Fruit fly (Drosophila melanogaster) whole organism, embryonic: ENCODE data around the gene CG6012.
A peak's percentile ranks its signal among the peaks of the same experiment; 100 is the strongest.

Experiments used
- Aef1 ChIP-seq: fragments of 200-800 bp; sonication (Bioruptor generic); IDR thresholded peaks from 3 replicates; pipeline ENCODE4 v1.3.6; 2022; ENCODE audit warnings: missing biosample characterization, missing genetic modification characterization
- Antp ChIP-seq: fragments of 200-800 bp; sonication (Bioruptor generic); optimal IDR thresholded peaks from 3 replicates; lab custom pipeline; 2016; ENCODE audit warnings: missing biosample characterization, missing genetic modification characterization
- Bgb ChIP-seq: fragments of 200-800 bp; sonication (Bioruptor generic); IDR thresholded peaks from 2 replicates; pipeline ENCODE4 v1.3.6; 2022; ENCODE audit warnings: missing biosample characterization, missing genetic modification characterization; ENCODE audit not compliant: partially characterized antibody
- CG10654 ChIP-seq: fragments of 200-800 bp; sonication (Bioruptor generic); optimal IDR thresholded peaks from 2 replicates; lab custom pipeline; 2016; ENCODE audit warnings: missing biosample characterization, missing genetic modification characterization
- CG11093 ChIP-seq: fragments of 200-800 bp; sonication (Bioruptor generic); IDR thresholded peaks from 3 replicates; pipeline ENCODE4 v1.3.6; 2022; ENCODE audit warnings: missing biosample characterization, missing genetic modification characterization
- CG11723 ChIP-seq: fragments of 200-800 bp; sonication (Bioruptor generic); optimal IDR thresholded peaks from 2 replicates; lab custom pipeline; 2017; ENCODE audit warnings: missing biosample characterization, mild to moderate bottlenecking, missing genetic modification characterization
- CG15269 ChIP-seq: fragments of 200-800 bp; sonication (Bioruptor generic); optimal IDR thresholded peaks from 2 replicates; lab custom pipeline; 2018; ENCODE audit warnings: missing biosample characterization, mild to moderate bottlenecking, missing genetic modification characterization, moderate library complexity
- CG1529 ChIP-seq: fragments of 200-800 bp; sonication (Bioruptor generic); optimal IDR thresholded peaks from 3 replicates; lab custom pipeline; 2018; ENCODE audit warnings: missing biosample characterization, missing genetic modification characterization
- CG15696 ChIP-seq: fragments of 200-800 bp; sonication (Bioruptor generic); optimal IDR thresholded peaks from 2 replicates; lab custom pipeline; 2019; ENCODE audit warnings: missing biosample characterization, mild to moderate bottlenecking, missing genetic modification characterization, moderate library complexity
- CG17328 ChIP-seq: fragments of 200-800 bp; sonication (Bioruptor generic); IDR thresholded peaks from 2 replicates; pipeline ENCODE4 v1.3.6; 2022; ENCODE audit warnings: missing biosample characterization, missing genetic modification characterization
- CG17361 ChIP-seq: fragments of 200-800 bp; sonication (Bioruptor generic); IDR thresholded peaks from 3 replicates; pipeline ENCODE4 v1.3.6; 2022; ENCODE audit warnings: missing biosample characterization, missing genetic modification characterization
- CG17612 ChIP-seq: fragments of 200-800 bp; sonication (Bioruptor generic); IDR thresholded peaks from 2 replicates; pipeline ENCODE4 v1.3.6; 2022; ENCODE audit warnings: missing biosample characterization, missing genetic modification characterization
- CG17829 ChIP-seq: fragments of 200-800 bp; optimal IDR thresholded peaks from 2 replicates; lab custom pipeline; 2019; ENCODE audit warnings: missing biosample characterization, mild to moderate bottlenecking, missing genetic modification characterization, moderate library complexity
- CG2120 ChIP-seq: fragments of 200-800 bp; sonication (Bioruptor generic); optimal IDR thresholded peaks from 3 replicates; lab custom pipeline; 2016; ENCODE audit warnings: missing biosample characterization, missing genetic modification characterization
- CG2889 ChIP-seq: fragments of 200-800 bp; sonication (Bioruptor generic); IDR thresholded peaks from 3 replicates; pipeline ENCODE4 v1.3.6; 2022; ENCODE audit warnings: missing biosample characterization, missing genetic modification characterization
- CG31224 ChIP-seq: fragments of 200-800 bp; sonication (Bioruptor generic); IDR thresholded peaks from 2 replicates; pipeline ENCODE4 v1.3.6; 2022; ENCODE audit warnings: missing biosample characterization, missing genetic modification characterization
- CG32767 ChIP-seq: fragments of 200-800 bp; sonication (Bioruptor generic); IDR thresholded peaks from 2 replicates; pipeline ENCODE4 v1.3.6; 2022; ENCODE audit warnings: missing biosample characterization, missing genetic modification characterization
- CG3407 ChIP-seq: fragments of 200-800 bp; sonication (Bioruptor generic); optimal IDR thresholded peaks from 2 replicates; lab custom pipeline; 2018; ENCODE audit warnings: missing biosample characterization, mild to moderate bottlenecking, missing genetic modification characterization
- CG6791 ChIP-seq: fragments of 200-800 bp; sonication (Bioruptor generic); IDR thresholded peaks from 3 replicates; pipeline ENCODE4 v1.3.6; 2022; ENCODE audit warnings: missing biosample characterization, missing genetic modification characterization; ENCODE audit not compliant: partially characterized antibody
- CG6854 ChIP-seq: fragments of 200-800 bp; sonication (Bioruptor generic); optimal IDR thresholded peaks from 3 replicates; lab custom pipeline; 2017; ENCODE audit warnings: missing biosample characterization, mild to moderate bottlenecking, missing genetic modification characterization
- CG7372 ChIP-seq: fragments of 200-800 bp; sonication (Bioruptor generic); IDR thresholded peaks from 2 replicates; pipeline ENCODE4 v1.3.6; 2022; ENCODE audit warnings: missing biosample characterization, missing genetic modification characterization
- CG7786 ChIP-seq: fragments of 200-800 bp; sonication (Bioruptor generic); optimal IDR thresholded peaks from 2 replicates; lab custom pipeline; 2016; ENCODE audit warnings: missing biosample characterization, missing genetic modification characterization
- CG7963 ChIP-seq: fragments of 200-800 bp; sonication (Bioruptor generic); IDR thresholded peaks from 3 replicates; pipeline ENCODE4 v1.3.6; 2022; ENCODE audit warnings: missing biosample characterization, missing genetic modification characterization; ENCODE audit not compliant: partially characterized antibody
- CG8359 ChIP-seq: fragments of 200-800 bp; sonication (Bioruptor generic); optimal IDR thresholded peaks from 2 replicates; lab custom pipeline; 2017; ENCODE audit warnings: missing biosample characterization, mild to moderate bottlenecking, missing genetic modification characterization, borderline replicate concordance
- CTCF ChIP-seq: fragments of 200-800 bp; sonication (Bioruptor generic); optimal IDR thresholded peaks from 2 replicates; lab custom pipeline; 2017; ENCODE audit warnings: missing biosample characterization, mild to moderate bottlenecking, missing genetic modification characterization, moderate library complexity
- CoRest ChIP-seq: fragments of 200-800 bp; sonication (Bioruptor generic); optimal IDR thresholded peaks from 3 replicates; lab custom pipeline; 2018; ENCODE audit warnings: missing biosample characterization, mild to moderate bottlenecking, missing genetic modification characterization, moderate library complexity
- Dad ChIP-seq: fragments of 200-800 bp; sonication (Bioruptor generic); optimal IDR thresholded peaks from 3 replicates; lab custom pipeline; 2016; ENCODE audit warnings: missing biosample characterization, missing genetic modification characterization
- H2.0 ChIP-seq: fragments of 200-800 bp; sonication (Bioruptor generic); IDR thresholded peaks from 2 replicates; pipeline ENCODE4 v1.3.6; 2022; ENCODE audit warnings: missing biosample characterization, missing genetic modification characterization
- Hsf ChIP-seq: fragments of 200-800 bp; sonication (Bioruptor generic); optimal IDR thresholded peaks from 3 replicates; lab custom pipeline; 2016; ENCODE audit warnings: missing biosample characterization, missing genetic modification characterization
- NK7.1 ChIP-seq: fragments of 200-800 bp; sonication (Bioruptor generic); optimal IDR thresholded peaks from 3 replicates; lab custom pipeline; 2016; ENCODE audit warnings: missing biosample characterization, missing genetic modification characterization
- Neu2 ChIP-seq: fragments of 200-800 bp; sonication (Bioruptor generic); optimal IDR thresholded peaks from 3 replicates; lab custom pipeline; 2016; ENCODE audit warnings: missing biosample characterization, missing genetic modification characterization, borderline replicate concordance
- Nf-YC ChIP-seq: fragments of 200-800 bp; optimal IDR thresholded peaks from 3 replicates; lab custom pipeline; 2019; ENCODE audit warnings: missing biosample characterization, mild to moderate bottlenecking, missing genetic modification characterization, moderate library complexity
- Tbp ChIP-seq: fragments of >200 bp; optimal IDR thresholded peaks from 2 replicates; lab custom pipeline; 2018; ENCODE audit warnings: missing biosample characterization, missing genetic modification characterization
- caup ChIP-seq: fragments of 200-800 bp; sonication (Bioruptor generic); optimal IDR thresholded peaks from 3 replicates; lab custom pipeline; 2017; ENCODE audit warnings: missing biosample characterization, mild to moderate bottlenecking, missing genetic modification characterization, moderate library complexity; ENCODE audit not compliant: severe bottlenecking
- chif ChIP-seq, 2 experiments: fragments of 200-800 bp; sonication (Bioruptor generic); optimal IDR thresholded peaks; 3 replicates each; lab custom pipeline; 2016; ENCODE audit warnings: missing biosample characterization in 2 of 2, missing genetic modification characterization in 2 of 2
- chn ChIP-seq: fragments of 200-800 bp; sonication (Bioruptor generic); optimal IDR thresholded peaks from 2 replicates; lab custom pipeline; 2016; ENCODE audit warnings: missing biosample characterization, missing genetic modification characterization
- dmrt11E ChIP-seq: fragments of 200-800 bp; sonication (Bioruptor generic); optimal IDR thresholded peaks from 3 replicates; lab custom pipeline; 2018; ENCODE audit warnings: missing biosample characterization, mild to moderate bottlenecking, missing genetic modification characterization, moderate library complexity
- fd64A ChIP-seq: fragments of 200-800 bp; sonication (Bioruptor generic); optimal IDR thresholded peaks from 3 replicates; lab custom pipeline; 2018; ENCODE audit warnings: missing biosample characterization, mild to moderate bottlenecking, missing genetic modification characterization
- gcm ChIP-seq: fragments of 200-800 bp; sonication (Bioruptor generic); optimal IDR thresholded peaks from 2 replicates; lab custom pipeline; 2019; ENCODE audit warnings: missing biosample characterization, mild to moderate bottlenecking, missing genetic modification characterization, moderate library complexity
- grn ChIP-seq: fragments of 200-800 bp; sonication (Bioruptor generic); optimal IDR thresholded peaks from 3 replicates; lab custom pipeline; 2017; ENCODE audit warnings: missing biosample characterization, missing genetic modification characterization
- gsb ChIP-seq: fragments of 200-800 bp; sonication (Bioruptor generic); IDR thresholded peaks from 2 replicates; pipeline ENCODE4 v1.3.6; 2022; ENCODE audit warnings: missing biosample characterization, missing genetic modification characterization
- hb ChIP-seq: fragments of 200-800 bp; sonication (Bioruptor generic); IDR thresholded peaks from 3 replicates; pipeline ENCODE4 v1.3.6; 2022; ENCODE audit warnings: missing biosample characterization, missing genetic modification characterization; ENCODE audit not compliant: partially characterized antibody
- insv ChIP-seq, 2 experiments: fragments of 200-800 bp; sonication (Bioruptor generic); optimal IDR thresholded peaks; 3 replicates each; lab custom pipeline; 2016 to 2018; ENCODE audit warnings: missing biosample characterization in 2 of 2, missing genetic modification characterization in 2 of 2
- prd ChIP-seq, 3 experiments: fragments of >200 bp in 2 of 3; fragments of 200-800 bp in 1 of 3; sonication (Bioruptor generic) in 1 of 3; optimal IDR thresholded peaks in 2 of 3; IDR thresholded peaks in 1 of 3; 2 replicates in 2 of 3; 3 replicates in 1 of 3; pipeline versions ENCODE4 v1.3.6 to Lab custom; 2017 to 2022; ENCODE audit warnings: missing biosample characterization in 1 of 3, missing genetic modification characterization in 1 of 3
- stc ChIP-seq: fragments of 200-800 bp; sonication (Bioruptor generic); IDR thresholded peaks from 2 replicates; pipeline ENCODE4 v1.3.6; 2022; ENCODE audit warnings: missing biosample characterization, missing genetic modification characterization
- sug ChIP-seq: fragments of 200-800 bp; optimal IDR thresholded peaks from 2 replicates; lab custom pipeline; 2019; ENCODE audit warnings: missing biosample characterization, mild to moderate bottlenecking, missing genetic modification characterization, moderate library complexity
- tap ChIP-seq: fragments of 200-800 bp; optimal IDR thresholded peaks from 3 replicates; lab custom pipeline; 2019; ENCODE audit warnings: missing biosample characterization, mild to moderate bottlenecking, missing genetic modification characterization, moderate library complexity
- tll ChIP-seq, 2 experiments: fragments of 200-800 bp in 1 of 2; fragments of >200 bp in 1 of 2; sonication (Bioruptor generic) in 1 of 2; optimal IDR thresholded peaks; 2 replicates each; lab custom pipeline; 2017 to 2019; ENCODE audit warnings: missing biosample characterization in 2 of 2, missing genetic modification characterization in 2 of 2, mild to moderate bottlenecking in 1 of 2, moderate library complexity in 1 of 2
- trem ChIP-seq: fragments of 200-800 bp; optimal IDR thresholded peaks from 3 replicates; lab custom pipeline; 2019; ENCODE audit warnings: missing biosample characterization, mild to moderate bottlenecking, missing genetic modification characterization, moderate library complexity
- usp ChIP-seq: fragments of >200 bp; optimal IDR thresholded peaks from 2 replicates; lab custom pipeline; 2017; ENCODE audit warnings: missing biosample characterization, missing genetic modification characterization

Gene CG6012

dm6 chr2L:16826872-16827506 lies 34.3 kb downstream of the CG6012 start, which contains the start of gene AspRS-m (continued):
- TF ChIP-seq Antp (GFP tag; lab: Kevin White, UChicago) = no peak
- TF ChIP-seq trem (tag; lab: Kevin White, UChicago) = peak; percentile 35
- TF ChIP-seq CG32767 (GFP tag; lab: Robert Waterston, UW) = no peak
- peak; percentile 20; the same call in 1 of the 2 replicates for TF ChIP-seq H2.0
- TF ChIP-seq chif (GFP tag; optimal IDR thresholded peaks at IDR 0.05; lab: Kevin White, UChicago) = no peak
- peak in 1 of 2 experiments; percentile 40 for TF ChIP-seq insv (GFP tag; optimal IDR thresholded peaks at IDR 0.05; lab: Kevin White, UChicago)
- peak; percentile 87 for TF ChIP-seq CG7963 (GFP tag; lab: Robert Waterston, UW)
- no peak for TF ChIP-seq grn (GFP tag; lab: Kevin White, UChicago)
- TF ChIP-seq CG10654 (GFP tag; lab: Kevin White, UChicago) = no peak
- no peak for TF ChIP-seq gsb (GFP tag; lab: Robert Waterston, UW)
- TF ChIP-seq tll (GFP tag; optimal IDR thresholded peaks at IDR 0.05; lab: Kevin White, UChicago) = no peak
- TF ChIP-seq CG8359 = no peak
- TF ChIP-seq Tbp (GFP tag; lab: Kevin White, UChicago) = no peak
- TF ChIP-seq CG17361 (GFP tag; lab: Robert Waterston, UW) = no peak
- TF ChIP-seq usp (GFP tag; lab: Kevin White, UChicago) = no peak
- TF ChIP-seq Bgb = peak; percentile 88
- TF ChIP-seq chn = no peak
- no peak for TF ChIP-seq CTCF (GFP tag; lab: Kevin White, UChicago)
- TF ChIP-seq fd64A (GFP tag; lab: Kevin White, UChicago) = no peak
- no peak for TF ChIP-seq CG3407 (GFP tag; lab: Kevin White, UChicago)
- no peak for TF ChIP-seq CG7786 (GFP tag; lab: Kevin White, UChicago)
- TF ChIP-seq CG17829 (tag; lab: Kevin White, UChicago) = peak; percentile 40
- no peak for TF ChIP-seq CG6854 (GFP tag; lab: Kevin White, UChicago)
- TF ChIP-seq gcm (GFP tag; lab: Kevin White, UChicago) = no peak
- no peak for TF ChIP-seq CG17328
- TF ChIP-seq CG2889 (GFP tag; lab: Robert Waterston, UW) = no peak
- TF ChIP-seq Aef1 (GFP tag; lab: Robert Waterston, UW) = no peak
- no peak for TF ChIP-seq CG17612 (GFP tag; lab: Robert Waterston, UW)
- TF ChIP-seq CG11093 (GFP tag; lab: Robert Waterston, UW) = no peak
- TF ChIP-seq prd (optimal IDR thresholded peaks at IDR 0.05; lab: Kevin White, UChicago) = no peak
- TF ChIP-seq prd (GFP tag; IDR thresholded peaks at IDR 0.05; lab: Robert Waterston, UW) = 0 out of 3 replicates have a peak, but pooled peaks have one; percentile 18
- no peak for TF ChIP-seq Neu2 (GFP tag; lab: Kevin White, UChicago)
- peak; percentile 88 for TF ChIP-seq hb (GFP tag; lab: Robert Waterston, UW)
- no peak for TF ChIP-seq CG31224 (GFP tag; lab: Robert Waterston, UW)
- TF ChIP-seq sug (tag; lab: Kevin White, UChicago) = no peak
- TF ChIP-seq CG1529 (GFP tag; lab: Kevin White, UChicago) = no peak
- peak; percentile 33 for TF ChIP-seq CG15696 (tag; lab: Kevin White, UChicago)
- peak; percentile 52 for TF ChIP-seq CoRest (tag; lab: Kevin White, UChicago)
- TF ChIP-seq Nf-YC = no peak
- no peak for TF ChIP-seq NK7.1 (GFP tag; lab: Kevin White, UChicago)
- no peak for TF ChIP-seq tap (tag; lab: Kevin White, UChicago)
- TF ChIP-seq Dad (GFP tag; lab: Kevin White, UChicago) = no peak
- TF ChIP-seq CG7372 (GFP tag; lab: Robert Waterston, UW) = no peak
- no peak for TF ChIP-seq stc (GFP tag; lab: Robert Waterston, UW)
- TF ChIP-seq Hsf (GFP tag; lab: Kevin White, UChicago) = peak; percentile 24
- TF ChIP-seq CG2120 = peak; percentile 31
- TF ChIP-seq dmrt11E (tag; lab: Kevin White, UChicago) = no peak
- peak; percentile 87 for TF ChIP-seq CG6791 (GFP tag; lab: Robert Waterston, UW)
- no peak for TF ChIP-seq caup
- TF ChIP-seq CG11723 (GFP tag; lab: Kevin White, UChicago) = no peak
- TF ChIP-seq CG15269 (tag; lab: Kevin White, UChicago) = no peak
